Worm (Caenorhabditis elegans) whole organism, L3 larva: ENCODE data around the gene F29B9.1.

Experiments used
- R02D3.7 ChIP-seq: fragments of 150-350 bp; optimal IDR thresholded peaks from 2 replicates; lab custom pipeline; 2014; ENCODE audit warnings: missing biosample characterization, missing genetic modification characterization
- ZK546.5 ChIP-seq: sonication (generic microtip); optimal IDR thresholded peaks from 2 replicates; lab custom pipeline; 2017; ENCODE audit warnings: missing biosample characterization, missing genetic modification characterization
- lin-15B ChIP-seq: fragments of 150-350 bp; optimal IDR thresholded peaks from 2 replicates; lab custom pipeline; 2014; ENCODE audit warnings: missing biosample characterization, missing genetic modification characterization
- mdl-1 ChIP-seq: fragments of 150-350 bp; optimal IDR thresholded peaks from 2 replicates; lab custom pipeline; 2014; ENCODE audit warnings: missing biosample characterization, missing genetic modification characterization
- nhr-67 ChIP-seq: fragments of 150-350 bp; optimal IDR thresholded peaks from 2 replicates; lab custom pipeline; 2014; ENCODE audit warnings: missing biosample characterization, missing genetic modification characterization
- nhr-77 ChIP-seq: fragments of 150-350 bp; optimal IDR thresholded peaks from 2 replicates; lab custom pipeline; 2014; ENCODE audit warnings: missing biosample characterization, missing genetic modification characterization
- skn-1 ChIP-seq: fragments of 150-350 bp; optimal IDR thresholded peaks from 2 replicates; lab custom pipeline; 2014; ENCODE audit warnings: missing biosample characterization, missing genetic modification characterization

DNA sequence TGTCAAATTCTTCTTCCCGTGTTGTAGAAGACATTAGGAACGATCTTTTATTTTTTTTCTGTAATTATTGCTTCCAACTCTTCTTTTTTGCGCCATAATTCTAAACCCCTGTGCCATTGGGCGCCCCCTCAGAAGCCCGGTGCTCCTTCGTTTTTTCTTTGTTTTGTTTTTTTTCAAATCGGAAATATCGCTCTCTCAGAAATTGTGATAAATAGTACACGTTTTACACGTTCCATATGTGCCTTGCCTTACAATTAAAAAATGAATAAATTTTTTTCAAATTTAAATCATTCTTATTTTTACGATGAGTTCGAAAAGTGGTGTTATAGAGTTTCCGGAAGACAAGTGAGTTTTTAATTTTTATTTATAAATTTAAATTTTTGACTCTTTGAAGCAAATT lies 15.7 kb upstream of the F29B9.1 start, which contains the start of gene F29B9.7:
- TF ChIP-seq mdl-1 (tag; lab: Kevin White, UChicago) (no peak), R02D3.7 (tag; lab: Kevin White, UChicago) (no peak), nhr-77 (tag; lab: Kevin White, UChicago) (no peak), skn-1 (tag; lab: Kevin White, UChicago) (no peak), nhr-67 (tag; lab: Kevin White, UChicago) (no peak), lin-15B (tag; lab: Kevin White, UChicago) (no peak), ZK546.5 (tag; lab: Kevin White, UChicago) (no peak)
